Fruit fly (Drosophila melanogaster) whole organism, prepupa: ENCODE data around the gene slmb.

Experiments
- CG11294 ChIP-seq: fragments of 200-800 bp; sonication (Bioruptor generic); IDR thresholded peaks from 2 replicates; pipeline ENCODE4 v1.3.6; 2022; ENCODE audit warnings: missing biosample characterization, missing genetic modification characterization
- Met ChIP-seq: fragments of 200-800 bp; sonication (Bioruptor generic); optimal IDR thresholded peaks from 3 replicates; lab custom pipeline; 2016; ENCODE audit warnings: missing biosample characterization, missing genetic modification characterization
- OdsH ChIP-seq: fragments of 200-800 bp; sonication (Bioruptor generic); optimal IDR thresholded peaks from 3 replicates; lab custom pipeline; 2016; ENCODE audit warnings: missing biosample characterization, missing genetic modification characterization
- Sox102F ChIP-seq: fragments of 200-800 bp; sonication (Bioruptor generic); optimal IDR thresholded peaks from 2 replicates; lab custom pipeline; 2016; ENCODE audit warnings: missing biosample characterization, mild to moderate bottlenecking, missing genetic modification characterization

- TF ChIP-seq Met (GFP tag; lab: Kevin White, UChicago) = no peak
- TF ChIP-seq Sox102F (GFP tag; lab: Kevin White, UChicago) = no peak
- TF ChIP-seq CG11294 = no peak
- no peak for TF ChIP-seq OdsH (GFP tag; lab: Kevin White, UChicago)
Observed at dm6 chr3R:21109712-21110111, 17.6 kb downstream of the slmb start.
